Worm (Caenorhabditis elegans) whole organism, dauer: ENCODE results near the gene C37H5.13.

Experiments
- unc-62 ChIP-seq: sonication (generic microtip); optimal IDR thresholded peaks from 2 replicates; lab custom pipeline; 2017; ENCODE audit warnings: missing biosample characterization, missing genetic modification reagents, missing genetic modification characterization

Gene C37H5.13

ce11 chrV:4879251-4879650, 16.5 kb upstream of the C37H5.13 start, which contains the start of gene T19H12.15:
Gene T19H12.15, minus strand, starts transcription at chrV:4879351.
- TF ChIP-seq unc-62 (GFP tag; lab: Kevin White, UChicago): no peak

ce11 chrV:4877587-4877986, 14.8 kb upstream of the C37H5.13 start, which contains the start of gene T19H12.6:
Gene T19H12.6, minus strand, starts transcription at chrV:4877687.
- no peak for TF ChIP-seq unc-62 (GFP tag; lab: Kevin White, UChicago)

ce11 chrV:4871992-4872391, 9.2 kb upstream of the C37H5.13 start, which contains the start of gene srd-33:
Gene srd-33, plus strand, starts transcription at chrV:4872292.
- TF ChIP-seq unc-62 (GFP tag; lab: Kevin White, UChicago): no peak

ce11 chrV:4870627-4871026, 7.9 kb upstream of the C37H5.13 start:
- no peak for TF ChIP-seq unc-62 (GFP tag; lab: Kevin White, UChicago)

ce11 chrV:4868698-4869097, 5.9 kb upstream of the C37H5.13 start:
- no peak for TF ChIP-seq unc-62 (GFP tag; lab: Kevin White, UChicago)

ce11 chrV:4867535-4867934, 4.8 kb upstream of the C37H5.13 start:
- TF ChIP-seq unc-62 (GFP tag; lab: Kevin White, UChicago): no peak

ce11 chrV:4865364-4865763, 2.6 kb upstream of the C37H5.13 start, which contains the start of gene srd-32:
Gene srd-32, plus strand, starts transcription at chrV:4865664.
- no peak for TF ChIP-seq unc-62 (GFP tag; lab: Kevin White, UChicago)

- TF ChIP-seq unc-62 (GFP tag; lab: Kevin White, UChicago): no peak
Observed at ce11 chrV:4864330-4864729, 1.6 kb upstream of the C37H5.13 start.

- TF ChIP-seq unc-62 (GFP tag; lab: Kevin White, UChicago): no peak
Observed at ce11 chrV:4860525-4860924, 2.2 kb downstream of the C37H5.13 start.

- no peak for TF ChIP-seq unc-62 (GFP tag; lab: Kevin White, UChicago)
Observed at ce11 chrV:4857561-4857960, 5.2 kb downstream of the C37H5.13 start.

ce11 chrV:4851969-4852368, 10.8 kb downstream of the C37H5.13 start:
- TF ChIP-seq unc-62 (GFP tag; lab: Kevin White, UChicago): no peak

- TF ChIP-seq unc-62 (GFP tag; lab: Kevin White, UChicago): no peak
Observed at ce11 chrV:4851138-4851537, 11.6 kb downstream of the C37H5.13 start, which contains the start of gene nex-4. Gene nex-4, plus strand, starts transcription at chrV:4851438.

- no peak for TF ChIP-seq unc-62 (GFP tag; lab: Kevin White, UChicago)
Observed at ce11 chrV:4850446-4850845, 12.3 kb downstream of the C37H5.13 start.

ce11 chrV:4847424-4847823, 15.3 kb downstream of the C37H5.13 start, which contains the start of gene abhd-5.1:
Gene abhd-5.1, plus strand, starts transcription at chrV:4847653.
- no peak for TF ChIP-seq unc-62 (GFP tag; lab: Kevin White, UChicago)

- TF ChIP-seq unc-62 (GFP tag; lab: Kevin White, UChicago): no peak
Observed at ce11 chrV:4846507-4846906, 16.3 kb downstream of the C37H5.13 start.

- TF ChIP-seq unc-62 (GFP tag; lab: Kevin White, UChicago): no peak
Observed at ce11 chrV:4844591-4844990, 18.2 kb downstream of the C37H5.13 start, which contains the start of gene abhd-5.2. Gene abhd-5.2, plus strand, starts transcription at chrV:4844685.

- TF ChIP-seq unc-62 (GFP tag; lab: Kevin White, UChicago): no peak
Observed at ce11 chrV:4842544-4842943, 20.2 kb downstream of the C37H5.13 start, which contains the start of the genes cwp-2 and cwp-3. Gene cwp-2, minus strand, starts transcription at chrV:4842644. Gene cwp-3, plus strand, starts transcription at chrV:4842836.
